Fruit fly (Drosophila melanogaster) whole organism, embryonic: Measurements from ENCODE around the gene CG5902.

Experiments used
- Aef1 ChIP-seq: fragments of 200-800 bp; sonication (Bioruptor generic); IDR thresholded peaks from 3 replicates; pipeline ENCODE4 v1.3.6; 2022; ENCODE audit warnings: missing biosample characterization, missing genetic modification characterization
- BtbVII ChIP-seq: fragments of 200-800 bp; sonication (Bioruptor generic); optimal IDR thresholded peaks from 3 replicates; lab custom pipeline; 2017; ENCODE audit warnings: missing biosample characterization, mild to moderate bottlenecking, missing genetic modification characterization
- CG10321 ChIP-seq: fragments of 200-800 bp; sonication (Bioruptor generic); IDR thresholded peaks from 2 replicates; pipeline ENCODE4 v1.3.6; 2022; ENCODE audit warnings: missing biosample characterization, missing genetic modification characterization
- CG11696 ChIP-seq: fragments of 200-800 bp; sonication (Bioruptor generic); IDR thresholded peaks from 2 replicates; pipeline ENCODE4 v1.3.6; 2022; ENCODE audit warnings: missing biosample characterization, missing genetic modification characterization
- CG13894 ChIP-seq: fragments of 200-800 bp; sonication (Bioruptor generic); optimal IDR thresholded peaks from 3 replicates; lab custom pipeline; 2018; ENCODE audit warnings: missing biosample characterization, mild to moderate bottlenecking, missing genetic modification characterization, moderate library complexity
- CG14860 ChIP-seq: fragments of 200-800 bp; sonication (Bioruptor generic); IDR thresholded peaks from 3 replicates; pipeline ENCODE4 v1.3.6; 2022; ENCODE audit warnings: missing biosample characterization, missing genetic modification characterization; ENCODE audit not compliant: partially characterized antibody
- CG14965 ChIP-seq: fragments of 200-800 bp; sonication (Bioruptor generic); optimal IDR thresholded peaks from 2 replicates; lab custom pipeline; 2016; ENCODE audit warnings: missing biosample characterization, missing genetic modification characterization, borderline replicate concordance
- CG15269 ChIP-seq: fragments of 200-800 bp; sonication (Bioruptor generic); optimal IDR thresholded peaks from 2 replicates; lab custom pipeline; 2018; ENCODE audit warnings: missing biosample characterization, mild to moderate bottlenecking, missing genetic modification characterization, moderate library complexity
- CG15514 ChIP-seq: fragments of 200-800 bp; sonication (Bioruptor generic); optimal IDR thresholded peaks from 3 replicates; lab custom pipeline; 2017; ENCODE audit warnings: missing biosample characterization, missing genetic modification characterization, mild to moderate bottlenecking, moderate library complexity, missing genetic modification reagents
- CG16863 ChIP-seq: fragments of 200-800 bp; sonication (Bioruptor generic); optimal IDR thresholded peaks from 3 replicates; lab custom pipeline; 2016; ENCODE audit warnings: missing biosample characterization, missing genetic modification characterization
- CG18262 ChIP-seq: fragments of 200-800 bp; optimal IDR thresholded peaks from 3 replicates; lab custom pipeline; 2019; ENCODE audit warnings: missing biosample characterization, mild to moderate bottlenecking, missing genetic modification characterization, moderate library complexity
- CG18619 ChIP-seq: fragments of 200-800 bp; sonication (Bioruptor generic); optimal IDR thresholded peaks from 3 replicates; lab custom pipeline; 2017; ENCODE audit warnings: missing biosample characterization, mild to moderate bottlenecking, missing genetic modification characterization
- CG2202 ChIP-seq: fragments of 200-800 bp; sonication (Bioruptor generic); optimal IDR thresholded peaks from 2 replicates; lab custom pipeline; 2018; ENCODE audit warnings: missing biosample characterization, mild to moderate bottlenecking, missing genetic modification characterization
- CG30020 ChIP-seq: fragments of 200-800 bp; optimal IDR thresholded peaks from 2 replicates; lab custom pipeline; 2019; ENCODE audit warnings: missing biosample characterization, mild to moderate bottlenecking, missing genetic modification characterization, moderate library complexity
- CG31388 ChIP-seq: fragments of 200-800 bp; sonication (Bioruptor generic); optimal IDR thresholded peaks from 2 replicates; lab custom pipeline; 2016; ENCODE audit warnings: missing biosample characterization, missing genetic modification characterization
- CG3163 ChIP-seq: fragments of 200-800 bp; sonication (Bioruptor generic); optimal IDR thresholded peaks from 3 replicates; lab custom pipeline; 2016; ENCODE audit warnings: missing biosample characterization, missing genetic modification characterization
- CG32767 ChIP-seq: fragments of 200-800 bp; sonication (Bioruptor generic); IDR thresholded peaks from 2 replicates; pipeline ENCODE4 v1.3.6; 2022; ENCODE audit warnings: missing biosample characterization, missing genetic modification characterization
- CG34376 ChIP-seq: fragments of 200-800 bp; sonication (Bioruptor generic); optimal IDR thresholded peaks from 2 replicates; lab custom pipeline; 2018; ENCODE audit warnings: missing biosample characterization, mild to moderate bottlenecking, missing genetic modification characterization
- CG5180 ChIP-seq: fragments of 200-800 bp; sonication (Bioruptor generic); optimal IDR thresholded peaks from 3 replicates; lab custom pipeline; 2017; ENCODE audit warnings: missing biosample characterization, missing genetic modification characterization, mild to moderate bottlenecking, moderate library complexity, missing genetic modification reagents
- CG6272 ChIP-seq: fragments of 200-800 bp; sonication (Bioruptor generic); IDR thresholded peaks from 2 replicates; pipeline ENCODE4 v1.3.6; 2022; ENCODE audit warnings: missing biosample characterization, missing genetic modification characterization
- CG6765 ChIP-seq: fragments of 200-800 bp; sonication (Bioruptor generic); optimal IDR thresholded peaks from 3 replicates; lab custom pipeline; 2017; ENCODE audit warnings: missing biosample characterization, mild to moderate bottlenecking, missing genetic modification characterization
- CG7556 ChIP-seq: fragments of 200-800 bp; sonication (Bioruptor generic); optimal IDR thresholded peaks from 2 replicates; lab custom pipeline; 2017; ENCODE audit warnings: missing biosample characterization, mild to moderate bottlenecking, missing genetic modification characterization
- CG7786 ChIP-seq: fragments of 200-800 bp; sonication (Bioruptor generic); optimal IDR thresholded peaks from 2 replicates; lab custom pipeline; 2016; ENCODE audit warnings: missing biosample characterization, missing genetic modification characterization
- CG8944 ChIP-seq: fragments of 200-800 bp; sonication (Bioruptor generic); optimal IDR thresholded peaks from 3 replicates; lab custom pipeline; 2016; ENCODE audit warnings: missing biosample characterization, missing genetic modification characterization
- Doc2 ChIP-seq: fragments of 200-800 bp; sonication (Bioruptor generic); IDR thresholded peaks from 2 replicates; pipeline ENCODE4 v1.3.6; 2022; ENCODE audit warnings: missing biosample characterization, missing genetic modification characterization
- Doc3 ChIP-seq: fragments of 200-800 bp; sonication (Bioruptor generic); IDR thresholded peaks from 3 replicates; pipeline ENCODE4 v1.3.6; 2022; ENCODE audit warnings: missing biosample characterization, missing genetic modification characterization; ENCODE audit not compliant: partially characterized antibody
- Eip74EF ChIP-seq, 2 experiments: fragments of 200-800 bp in 1 of 2; fragments of >200 bp in 1 of 2; sonication (Bioruptor generic) in 1 of 2; optimal IDR thresholded peaks; 2 replicates each; lab custom pipeline; 2017 to 2019; ENCODE audit warnings: missing biosample characterization in 2 of 2, missing genetic modification characterization in 2 of 2, mild to moderate bottlenecking in 1 of 2, moderate library complexity in 1 of 2
- Gsc ChIP-seq: fragments of 200-800 bp; sonication (Bioruptor generic); IDR thresholded peaks from 2 replicates; pipeline ENCODE4 v1.3.6; 2022; ENCODE audit warnings: missing biosample characterization, missing genetic modification characterization
- HLH3B ChIP-seq: fragments of 200-800 bp; sonication (Bioruptor generic); IDR thresholded peaks from 2 replicates; pipeline ENCODE4 v1.3.6; 2022; ENCODE audit warnings: missing biosample characterization, missing genetic modification characterization
- Lim3 ChIP-seq: fragments of 200-800 bp; sonication (Bioruptor generic); IDR thresholded peaks from 2 replicates; pipeline ENCODE4 v1.3.6; 2022; ENCODE audit warnings: missing biosample characterization, missing genetic modification characterization
- Meics ChIP-seq: fragments of 200-800 bp; sonication (Bioruptor generic); optimal IDR thresholded peaks from 2 replicates; lab custom pipeline; 2017; ENCODE audit warnings: missing biosample characterization, mild to moderate bottlenecking, missing genetic modification characterization
- Oaz ChIP-seq: fragments of 200-800 bp; sonication (Bioruptor generic); IDR thresholded peaks from 2 replicates; pipeline ENCODE4 v1.3.6; 2022; ENCODE audit warnings: missing biosample characterization, missing genetic modification characterization
- Poxn ChIP-seq: fragments of 200-800 bp; sonication (Bioruptor generic); IDR thresholded peaks from 2 replicates; pipeline ENCODE4 v1.3.6; 2022; ENCODE audit warnings: missing biosample characterization, missing genetic modification characterization
- Tbp ChIP-seq: fragments of >200 bp; optimal IDR thresholded peaks from 2 replicates; lab custom pipeline; 2018; ENCODE audit warnings: missing biosample characterization, missing genetic modification characterization
- ab ChIP-seq: fragments of 200-800 bp; sonication (Bioruptor generic); optimal IDR thresholded peaks from 2 replicates; lab custom pipeline; 2016; ENCODE audit warnings: missing biosample characterization, missing genetic modification characterization
- amos ChIP-seq: fragments of 200-800 bp; sonication (Bioruptor generic); IDR thresholded peaks from 2 replicates; pipeline ENCODE4 v1.3.6; 2022; ENCODE audit warnings: missing biosample characterization, missing genetic modification characterization; ENCODE audit not compliant: partially characterized antibody
- ap ChIP-seq: fragments of 200-800 bp; sonication (Bioruptor generic); IDR thresholded peaks from 2 replicates; pipeline ENCODE4 v1.3.6; 2022; ENCODE audit warnings: missing biosample characterization, missing genetic modification characterization
- klu ChIP-seq: fragments of 200-800 bp; sonication (Bioruptor generic); IDR thresholded peaks from 2 replicates; pipeline ENCODE4 v1.3.6; 2022; ENCODE audit warnings: missing biosample characterization, missing genetic modification characterization
- knrl ChIP-seq: fragments of 200-800 bp; sonication (Bioruptor generic); IDR thresholded peaks from 3 replicates; pipeline ENCODE4 v1.3.6; 2022; ENCODE audit warnings: missing biosample characterization, missing genetic modification characterization; ENCODE audit not compliant: partially characterized antibody
- lbe ChIP-seq: fragments of 200-800 bp; sonication (Bioruptor generic); optimal IDR thresholded peaks from 2 replicates; lab custom pipeline; 2016; ENCODE audit warnings: missing biosample characterization, mild to moderate bottlenecking, missing genetic modification characterization
- lmd ChIP-seq: fragments of 200-800 bp; sonication (Bioruptor generic); IDR thresholded peaks from 2 replicates; pipeline ENCODE4 v1.3.6; 2022; ENCODE audit warnings: missing biosample characterization, missing genetic modification characterization
- pb ChIP-seq: fragments of 200-800 bp; sonication (Bioruptor generic); optimal IDR thresholded peaks from 3 replicates; lab custom pipeline; 2016; ENCODE audit warnings: missing biosample characterization, missing genetic modification characterization
- pum ChIP-seq: fragments of 200-800 bp; sonication (Bioruptor generic); optimal IDR thresholded peaks from 2 replicates; lab custom pipeline; 2016; ENCODE audit warnings: missing biosample characterization, missing genetic modification characterization
- sd ChIP-seq: fragments of 200-800 bp; sonication (Bioruptor generic); optimal IDR thresholded peaks from 3 replicates; lab custom pipeline; 2018; ENCODE audit warnings: missing biosample characterization, mild to moderate bottlenecking, missing genetic modification characterization, moderate library complexity
- sob ChIP-seq: fragments of 200-800 bp; sonication (Bioruptor generic); IDR thresholded peaks from 2 replicates; pipeline ENCODE4 v1.3.6; 2022; ENCODE audit warnings: missing biosample characterization, missing genetic modification characterization
- sug ChIP-seq: fragments of 200-800 bp; optimal IDR thresholded peaks from 2 replicates; lab custom pipeline; 2019; ENCODE audit warnings: missing biosample characterization, mild to moderate bottlenecking, missing genetic modification characterization, moderate library complexity
- tin ChIP-seq: fragments of 200-800 bp; sonication (Bioruptor generic); optimal IDR thresholded peaks from 3 replicates; lab custom pipeline; 2016; ENCODE audit warnings: missing biosample characterization, missing genetic modification characterization
- tll ChIP-seq, 2 experiments: fragments of 200-800 bp in 1 of 2; fragments of >200 bp in 1 of 2; sonication (Bioruptor generic) in 1 of 2; optimal IDR thresholded peaks; 2 replicates each; lab custom pipeline; 2017 to 2019; ENCODE audit warnings: missing biosample characterization in 2 of 2, missing genetic modification characterization in 2 of 2, mild to moderate bottlenecking in 1 of 2, moderate library complexity in 1 of 2
- wor ChIP-seq: fragments of 200-800 bp; sonication (Bioruptor generic); IDR thresholded peaks from 2 replicates; pipeline ENCODE4 v1.3.6; 2022; ENCODE audit warnings: missing biosample characterization, missing genetic modification characterization

The CG5902 gene

DNA sequence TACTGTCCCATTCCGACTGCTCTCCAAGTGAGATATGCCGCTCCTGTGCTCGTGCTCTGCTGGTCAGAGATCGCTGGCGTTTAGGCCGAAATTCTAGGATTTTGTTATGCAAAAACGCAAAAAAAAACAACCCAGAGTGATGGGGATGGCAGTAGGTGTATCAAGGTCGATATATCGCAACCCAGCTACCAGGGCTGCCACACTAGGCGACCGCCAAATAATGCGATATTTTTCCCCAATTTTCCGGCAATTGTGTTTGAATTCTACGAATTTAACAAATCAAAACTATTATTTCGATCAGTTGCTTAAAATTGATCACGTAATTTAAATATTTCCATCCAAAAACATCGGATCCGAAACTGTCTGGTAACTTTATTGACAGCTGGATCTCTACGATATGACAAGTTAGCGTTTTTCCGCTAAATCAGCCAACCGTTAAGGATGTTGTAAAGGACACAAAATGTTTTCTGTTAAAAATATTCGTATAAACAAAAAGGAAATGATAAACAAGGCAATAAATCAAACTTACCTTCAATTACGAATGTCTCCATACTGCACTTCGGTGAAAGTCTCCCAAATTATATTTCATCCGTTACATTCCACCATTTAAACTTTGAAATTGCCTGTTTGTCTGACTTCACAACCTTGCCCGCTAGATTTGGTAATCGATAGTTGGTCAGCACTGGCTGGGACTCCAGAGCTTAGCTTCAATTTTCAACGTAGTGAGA lies 51.3 kb downstream of the CG5902 start, which contains the start of gene spas (continued):
- TF ChIP-seq CG11696 (GFP tag; lab: Robert Waterston, UW) (no peak), CG10321 (no peak), Tbp (GFP tag; lab: Kevin White, UChicago) (no peak), CG18262 (tag; lab: Kevin White, UChicago) (peak; percentile 61), CG32767 (GFP tag; lab: Robert Waterston, UW) (no peak; the same call in 1 of the 2 replicates), Doc2 (no peak), CG18619 (GFP tag; lab: Kevin White, UChicago) (peak; percentile 61), wor (GFP tag; lab: Robert Waterston, UW) (peak; percentile 52; the same call in 1 of the 2 replicates), HLH3B (GFP tag; lab: Robert Waterston, UW) (peak; percentile 62), CG5180 (GFP tag; lab: Kevin White, UChicago) (no peak), pum (GFP tag; lab: Kevin White, UChicago) (peak; percentile 80), Meics (GFP tag; lab: Kevin White, UChicago) (peak; percentile 54), CG30020 (tag; lab: Kevin White, UChicago) (peak; percentile 65), CG34376 (GFP tag; lab: Kevin White, UChicago) (peak; percentile 37), sd (no peak), CG14965 (no peak), ap (GFP tag; lab: Robert Waterston, UW) (peak; percentile 69; the same call in 1 of the 2 replicates), CG2202 (tag; lab: Kevin White, UChicago) (peak; percentile 3), pb (peak; percentile 26), CG31388 (no peak), Doc3 (GFP tag; lab: Robert Waterston, UW) (peak; percentile 90), CG8944 (GFP tag; lab: Kevin White, UChicago) (peak; percentile 58), lbe (GFP tag; lab: Kevin White, UChicago) (no peak), amos (peak; percentile 96), BtbVII (GFP tag; lab: Kevin White, UChicago) (no peak), tll (GFP tag; optimal IDR thresholded peaks at IDR 0.05; lab: Kevin White, UChicago) (peak; percentile 40 to 92), klu (GFP tag; lab: Robert Waterston, UW) (peak; percentile 60; the same call in 1 of the 2 replicates), CG15269 (no peak), Poxn (GFP tag; lab: Robert Waterston, UW) (peak; percentile 39; the same call in 1 of the 2 replicates), CG6765 (GFP tag; lab: Kevin White, UChicago) (no peak), CG16863 (GFP tag; lab: Kevin White, UChicago) (peak; percentile 77), CG13894 (tag; lab: Kevin White, UChicago) (peak; percentile 53), CG3163 (GFP tag; lab: Kevin White, UChicago) (peak; percentile 58), CG15514 (GFP tag; lab: Kevin White, UChicago) (peak; percentile 49), knrl (GFP tag; lab: Robert Waterston, UW) (peak; percentile 97), CG14860 (GFP tag; lab: Robert Waterston, UW) (peak; percentile 92), CG7786 (GFP tag; lab: Kevin White, UChicago) (peak; percentile 78), sob (GFP tag; lab: Robert Waterston, UW) (peak; percentile 80), Gsc (GFP tag; lab: Robert Waterston, UW) (peak; percentile 49; the same call in 1 of the 2 replicates), Aef1 (GFP tag; lab: Robert Waterston, UW) (peak; percentile 70), Oaz (GFP tag; lab: Robert Waterston, UW) (peak; percentile 37), ab (no peak), lmd (GFP tag; lab: Robert Waterston, UW) (peak; percentile 74), Eip74EF (GFP tag; optimal IDR thresholded peaks at IDR 0.05; lab: Kevin White, UChicago) (no peak), sug (tag; lab: Kevin White, UChicago) (peak; percentile 58), CG6272 (GFP tag; lab: Robert Waterston, UW) (peak; percentile 87), tin (peak; percentile 72), CG7556 (GFP tag; lab: Kevin White, UChicago) (peak; percentile 49), Lim3 (GFP tag; lab: Robert Waterston, UW) (no peak)
